Worm (Caenorhabditis elegans) whole organism, mixed stage, embryonic: ENCODE data around the gene Y82E9BR.3.

Experiments
- ces-1 ChIP-seq: fragments of 150-350 bp; optimal IDR thresholded peaks from 2 replicates; lab custom pipeline; 2014; ENCODE audit warnings: missing biosample characterization, missing genetic modification reagents, missing genetic modification characterization
- lin-13 ChIP-seq: fragments of 150-350 bp; optimal IDR thresholded peaks from 2 replicates; lab custom pipeline; 2014; ENCODE audit warnings: missing biosample characterization, missing genetic modification characterization
- mab-5 ChIP-seq: fragments of 150-350 bp; optimal IDR thresholded peaks from 2 replicates; lab custom pipeline; 2014; ENCODE audit warnings: missing biosample characterization, missing genetic modification characterization
- nhr-12 ChIP-seq: fragments of 150-350 bp; optimal IDR thresholded peaks from 2 replicates; lab custom pipeline; 2014; ENCODE audit warnings: missing biosample characterization, missing genetic modification characterization
- snpc-4 ChIP-seq: fragments of 150-350 bp; optimal IDR thresholded peaks from 2 replicates; lab custom pipeline; 2014; ENCODE audit warnings: missing biosample characterization, missing genetic modification characterization
- unc-62 ChIP-seq: fragments of 150-350 bp; optimal IDR thresholded peaks from 2 replicates; lab custom pipeline; 2014; ENCODE audit warnings: missing biosample characterization, missing genetic modification reagents, missing genetic modification characterization

DNA sequence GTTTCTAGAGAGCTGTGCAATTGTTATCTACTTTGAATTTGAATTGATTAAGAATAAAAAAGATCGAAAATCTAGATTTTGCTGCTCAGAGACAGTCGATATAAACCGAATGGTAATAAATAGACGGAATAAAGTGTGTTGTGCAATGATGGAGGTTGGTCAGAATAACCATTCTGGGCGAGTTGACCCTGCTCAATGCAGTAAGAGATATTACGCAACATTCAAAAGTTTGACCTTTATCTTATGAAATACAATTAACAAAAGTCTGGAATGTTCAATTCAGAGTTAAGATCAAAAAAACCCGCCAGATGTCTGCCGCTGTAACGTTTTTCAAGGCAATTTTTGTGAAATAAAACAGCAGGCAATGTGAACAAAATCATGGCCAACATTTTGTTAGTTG lies 37.9 kb downstream of the Y82E9BR.3 start:
- no peak for TF ChIP-seq unc-62 (GFP tag; lab: Kevin White, UChicago)
- no peak for TF ChIP-seq nhr-12 (tag; lab: Kevin White, UChicago)
- no peak for TF ChIP-seq snpc-4 (tag; lab: Kevin White, UChicago)
- TF ChIP-seq ces-1 (GFP tag; lab: Kevin White, UChicago) = no peak
- no peak for TF ChIP-seq lin-13 (tag; lab: Kevin White, UChicago)
- no peak for TF ChIP-seq mab-5
